Worm (Caenorhabditis elegans): ENCODE data around the gene che-7.

che-7 gene

ce11 chrV:7928660-7929059, 40.3 kb downstream of the che-7 start, which contains the start of gene srsx-5:
TSS of gene srsx-5 (plus strand) at chrV:7928960.
- no peak for TF ChIP-seq unc-39 (tag; optimal IDR thresholded peaks at IDR 0.05)
- no peak for TF ChIP-seq sem-4 (tag; optimal IDR thresholded peaks at IDR 0.05)
- TF ChIP-seq blmp-1 (tag; optimal IDR thresholded peaks at IDR 0.05; ENCODE audit: insufficient read depth), result no peak
- no peak for TF ChIP-seq nhr-23 (tag; optimal IDR thresholded peaks at IDR 0.05)
- TF ChIP-seq ceh-82 (tag; optimal IDR thresholded peaks at IDR 0.05), result no peak
- no peak for TF ChIP-seq skn-1 (tag; optimal IDR thresholded peaks at IDR 0.05)
- no peak for TF ChIP-seq nhr-237 (tag; optimal IDR thresholded peaks at IDR 0.05)
- TF ChIP-seq ztf-1 (GFP tag; conservative IDR thresholded peaks at IDR 0.05), result no peak
- TF ChIP-seq nhr-6 (tag; optimal IDR thresholded peaks at IDR 0.05), result no peak
- no peak for TF ChIP-seq nhr-129 (tag; optimal IDR thresholded peaks at IDR 0.05)
- no peak for TF ChIP-seq lin-11 (tag; optimal IDR thresholded peaks at IDR 0.05)
- TF ChIP-seq ztf-4 (tag; optimal IDR thresholded peaks at IDR 0.05), result no peak
- no peak for TF ChIP-seq mab-5 (tag; optimal IDR thresholded peaks at IDR 0.05)

ce11 chrV:7926784-7927183, 42.2 kb downstream of the che-7 start, which contains the start of gene srsx-6:
TSS of gene srsx-6 (plus strand) at chrV:7927084.
- TF ChIP-seq ztf-4 (tag; optimal IDR thresholded peaks at IDR 0.05) (no peak), nhr-12 (tag; optimal IDR thresholded peaks at IDR 0.05) (no peak), lin-13 (GFP tag; optimal IDR thresholded peaks at IDR 0.05) (no peak), unc-39 (tag; optimal IDR thresholded peaks at IDR 0.05) (no peak), sem-4 (tag; optimal IDR thresholded peaks at IDR 0.05) (no peak)

- TF ChIP-seq nhr-25 (tag; optimal IDR thresholded peaks at IDR 0.05) (no peak), ztf-4 (tag; optimal IDR thresholded peaks at IDR 0.05) (no peak), crh-2 (tag; optimal IDR thresholded peaks at IDR 0.05) (no peak), ceh-82 (tag; optimal IDR thresholded peaks at IDR 0.05) (no peak), unc-39 (tag; optimal IDR thresholded peaks at IDR 0.05) (no peak), R02D3.7 (tag; optimal IDR thresholded peaks at IDR 0.05) (no peak), nhr-77 (tag; optimal IDR thresholded peaks at IDR 0.05) (no peak), unc-55 (GFP tag; optimal IDR thresholded peaks at IDR 0.05) (no peak), mdl-1 (tag; optimal IDR thresholded peaks at IDR 0.05) (no peak), nhr-237 (tag; optimal IDR thresholded peaks at IDR 0.05) (no peak), alr-1 (tag; optimal IDR thresholded peaks at IDR 0.05) (no peak), nhr-12 (tag; optimal IDR thresholded peaks at IDR 0.05) (no peak), blmp-1 (tag; optimal IDR thresholded peaks at IDR 0.05; ENCODE audit: insufficient read depth) (no peak)
Observed at ce11 chrV:7925483-7925882, 43.5 kb downstream of the che-7 start, which contains the start of gene srsx-7. TSS of gene srsx-7 (plus strand) at chrV:7925783.

All from whole organism, L2 larva.